Worm (Caenorhabditis elegans) whole organism, L2 larva: ENCODE data around the gene C02C6.14.

Source experiments
- C34F6.9 ChIP-seq: fragments of 150-350 bp; optimal IDR thresholded peaks from 2 replicates; lab custom pipeline; 2014; ENCODE audit warnings: missing biosample characterization, missing genetic modification characterization
- F13H6.1 ChIP-seq: sonication (generic microtip); optimal IDR thresholded peaks from 2 replicates; lab custom pipeline; 2016; ENCODE audit warnings: missing genetic modification characterization, missing compliant biosample characterization
- R02D3.7 ChIP-seq: fragments of 150-350 bp; optimal IDR thresholded peaks from 2 replicates; lab custom pipeline; 2014; ENCODE audit warnings: missing biosample characterization, missing genetic modification characterization
- Y55F3AM.14 ChIP-seq: fragments of 200-800 bp; sonication (Bioruptor generic); optimal IDR thresholded peaks from 2 replicates; lab custom pipeline; 2018; ENCODE audit warnings: mild to moderate bottlenecking, missing genetic modification characterization, missing compliant biosample characterization
- ZK546.5 ChIP-seq: sonication (generic microtip); optimal IDR thresholded peaks from 2 replicates; lab custom pipeline; 2017; ENCODE audit warnings: missing biosample characterization, missing genetic modification characterization
- alr-1 ChIP-seq: fragments of 150-350 bp; optimal IDR thresholded peaks from 2 replicates; lab custom pipeline; 2014; ENCODE audit warnings: missing biosample characterization, missing genetic modification characterization
- aly-2 ChIP-seq: fragments of 150-350 bp; optimal IDR thresholded peaks from 2 replicates; lab custom pipeline; 2014; ENCODE audit warnings: missing biosample characterization, missing genetic modification characterization
- ama-1 ChIP-seq: fragments of 150-350 bp; optimal IDR thresholded peaks from 2 replicates; lab custom pipeline; 2018; ENCODE audit warnings: inconsistent platforms
- ceh-82 ChIP-seq: fragments of 150-350 bp; optimal IDR thresholded peaks from 2 replicates; lab custom pipeline; 2014; ENCODE audit warnings: missing biosample characterization, missing genetic modification characterization
- crh-2 ChIP-seq: sonication (generic microtip); optimal IDR thresholded peaks from 2 replicates; lab custom pipeline; 2017; ENCODE audit warnings: missing biosample characterization, missing genetic modification characterization
- dmd-4 ChIP-seq: sonication (generic microtip); optimal IDR thresholded peaks from 2 replicates; lab custom pipeline; 2017; ENCODE audit warnings: missing biosample characterization, missing genetic modification characterization
- elt-1 ChIP-seq: fragments of 150-350 bp; optimal IDR thresholded peaks from 2 replicates; lab custom pipeline; 2014; ENCODE audit warnings: missing biosample characterization, missing genetic modification characterization
- fos-1 ChIP-seq: fragments of 150-350 bp; optimal IDR thresholded peaks from 2 replicates; lab custom pipeline; 2014; ENCODE audit warnings: missing biosample characterization, missing genetic modification characterization
- lin-11 ChIP-seq: fragments of 150-350 bp; sonication (generic microtip); optimal IDR thresholded peaks from 2 replicates; lab custom pipeline; 2014; ENCODE audit warnings: missing biosample characterization, missing genetic modification characterization, inconsistent platforms, mixed read lengths
- lin-13 ChIP-seq: fragments of 150-350 bp; optimal IDR thresholded peaks from 2 replicates; lab custom pipeline; 2014; ENCODE audit warnings: missing biosample characterization, missing genetic modification reagents, missing genetic modification characterization
- lin-39 ChIP-seq: fragments of 150-350 bp; optimal IDR thresholded peaks from 2 replicates; lab custom pipeline; 2014; ENCODE audit warnings: missing biosample characterization, missing genetic modification reagents, missing genetic modification characterization
- lsy-2 ChIP-seq, 2 experiments: fragments of 150-350 bp in 1 of 2; sonication (generic microtip) in 1 of 2; optimal IDR thresholded peaks; 2 replicates each; lab custom pipeline; 2014 to 2017; ENCODE audit warnings: missing biosample characterization in 2 of 2, missing genetic modification characterization in 2 of 2
- mab-5 ChIP-seq: fragments of 150-350 bp; optimal IDR thresholded peaks from 2 replicates; lab custom pipeline; 2014; ENCODE audit warnings: missing biosample characterization, missing genetic modification characterization
- mdl-1 ChIP-seq, 2 experiments: fragments of 150-350 bp in 1 of 2; sonication (generic microtip) in 1 of 2; optimal IDR thresholded peaks; 2 replicates each; lab custom pipeline; 2017; ENCODE audit warnings: missing biosample characterization in 2 of 2, missing genetic modification characterization in 2 of 2
- nhr-11 ChIP-seq: fragments of 150-350 bp; optimal IDR thresholded peaks from 2 replicates; lab custom pipeline; 2014; ENCODE audit warnings: missing biosample characterization, missing genetic modification characterization
- nhr-129 ChIP-seq: fragments of 150-350 bp; optimal IDR thresholded peaks from 2 replicates; lab custom pipeline; 2014; ENCODE audit warnings: missing biosample characterization, missing genetic modification characterization
- nhr-21 ChIP-seq: fragments of 150-350 bp; optimal IDR thresholded peaks from 2 replicates; lab custom pipeline; 2014; ENCODE audit warnings: missing biosample characterization, missing genetic modification characterization
- nhr-23 ChIP-seq: fragments of 150-350 bp; optimal IDR thresholded peaks from 2 replicates; lab custom pipeline; 2014; ENCODE audit warnings: missing biosample characterization, missing genetic modification reagents, missing genetic modification characterization
- nhr-237 ChIP-seq: fragments of 150-350 bp; optimal IDR thresholded peaks from 2 replicates; lab custom pipeline; 2014; ENCODE audit warnings: missing biosample characterization, missing genetic modification characterization
- nhr-25 ChIP-seq: fragments of 150-350 bp; sonication (generic microtip); optimal IDR thresholded peaks from 3 replicates; lab custom pipeline; 2014; ENCODE audit warnings: missing biosample characterization, missing genetic modification characterization
- nhr-6 ChIP-seq: fragments of 150-350 bp; optimal IDR thresholded peaks from 2 replicates; lab custom pipeline; 2014; ENCODE audit warnings: missing biosample characterization, missing genetic modification characterization
- peb-1 ChIP-seq: fragments of 150-350 bp; optimal IDR thresholded peaks from 2 replicates; lab custom pipeline; 2014; ENCODE audit warnings: missing biosample characterization, missing genetic modification characterization
- sem-4 ChIP-seq: fragments of 150-350 bp; optimal IDR thresholded peaks from 2 replicates; lab custom pipeline; 2014; ENCODE audit warnings: missing biosample characterization, missing genetic modification reagents, missing genetic modification characterization
- sma-9 ChIP-seq, 2 experiments: fragments of 150-350 bp in 1 of 2; sonication (generic microtip) in 1 of 2; optimal IDR thresholded peaks; 2 replicates each; lab custom pipeline; 2014 to 2016; ENCODE audit warnings: missing genetic modification characterization in 2 of 2, mild to moderate bottlenecking in 1 of 2, missing biosample characterization in 1 of 2, missing compliant biosample characterization in 1 of 2, missing genetic modification reagents in 1 of 2, moderate library complexity in 1 of 2
- snpc-4 ChIP-seq: fragments of 150-350 bp; optimal IDR thresholded peaks from 2 replicates; lab custom pipeline; 2014; ENCODE audit warnings: missing biosample characterization, missing genetic modification characterization
- unc-55 ChIP-seq: fragments of 150-350 bp; sonication (generic microtip); optimal IDR thresholded peaks from 3 replicates; lab custom pipeline; 2014; ENCODE audit warnings: missing biosample characterization, missing genetic modification reagents, missing genetic modification characterization
- unc-62 ChIP-seq: fragments of 150-350 bp; optimal IDR thresholded peaks from 2 replicates; lab custom pipeline; 2014; ENCODE audit warnings: missing biosample characterization, missing genetic modification reagents, missing genetic modification characterization
- zag-1 ChIP-seq: fragments of 150-350 bp; optimal IDR thresholded peaks from 2 replicates; lab custom pipeline; 2014; ENCODE audit warnings: missing biosample characterization, missing genetic modification characterization
- ztf-1 ChIP-seq: fragments of 200-800 bp; sonication (Bioruptor generic); conservative IDR thresholded peaks from 2 replicates; pipeline ENCODE4 v1.3.6; 2022; ENCODE audit warnings: missing genetic modification characterization, missing compliant biosample characterization
- ztf-4 ChIP-seq: fragments of 150-350 bp; optimal IDR thresholded peaks from 2 replicates; lab custom pipeline; 2014; ENCODE audit warnings: missing biosample characterization, missing genetic modification characterization

The C02C6.14 gene

ce11 chrX:15535190-15535636, 2.3 kb upstream of the C02C6.14 start (continued):
- TF ChIP-seq alr-1 (tag; lab: Kevin White, UChicago) (no peak), fos-1 (tag; lab: Kevin White, UChicago) (no peak), lin-39 (tag; lab: Kevin White, UChicago) (peak; percentile 54)

DNA sequence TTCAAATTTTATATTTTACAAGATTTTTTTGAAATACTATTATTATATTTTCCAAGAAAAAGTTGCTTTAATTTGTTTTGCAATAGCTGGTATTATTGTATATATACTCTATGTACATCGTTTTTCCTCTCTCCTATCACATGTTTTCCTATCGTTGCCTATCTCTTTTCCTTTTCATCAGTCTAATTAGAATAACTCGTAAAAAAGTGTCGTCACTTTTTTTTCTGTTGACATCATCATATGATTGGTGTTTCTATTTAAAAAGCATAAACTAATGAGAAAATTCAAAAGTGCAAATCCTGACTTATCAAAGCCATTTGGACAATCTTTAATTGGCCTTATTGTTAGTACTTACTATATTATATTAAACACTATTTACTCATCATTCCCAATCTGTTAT, 1.4 kb upstream of the C02C6.14 start:
- TF ChIP-seq lsy-2 (tag; optimal IDR thresholded peaks at IDR 0.05; lab: Kevin White, UChicago) (peak in 1 of 2 experiments; percentile 27), unc-62 (GFP tag; lab: Kevin White, UChicago) (no peak), ztf-4 (tag; lab: Kevin White, UChicago) (peak; percentile 4), mab-5 (no peak), R02D3.7 (tag; lab: Kevin White, UChicago) (no peak), peb-1 (tag; lab: Kevin White, UChicago) (no peak), mdl-1 (tag; optimal IDR thresholded peaks at IDR 0.05; lab: Kevin White, UChicago) (no peak), C34F6.9 (tag; lab: Kevin White, UChicago) (peak; percentile 52), aly-2 (tag; lab: Kevin White, UChicago) (no peak), lin-13 (GFP tag; lab: Kevin White, UChicago) (no peak), nhr-11 (tag; lab: Kevin White, UChicago) (no peak), unc-55 (GFP tag; lab: Kevin White, UChicago) (no peak), ama-1 (lab: Kevin White, UChicago) (no peak), dmd-4 (tag; lab: Kevin White, UChicago) (no peak), zag-1 (peak; percentile 34), crh-2 (tag; lab: Kevin White, UChicago) (peak; percentile 27), lin-11 (tag; lab: Kevin White, UChicago) (no peak), nhr-21 (tag; lab: Kevin White, UChicago) (peak; percentile 35), sma-9 (GFP tag; optimal IDR thresholded peaks at IDR 0.05; lab: Kevin White, UChicago) (peak; percentile 23), sma-9 (tag; optimal IDR thresholded peaks at IDR 0.05; lab: Kevin White, UChicago) (no peak), Y55F3AM.14 (GFP tag; lab: Kevin White, UChicago) (no peak), sem-4 (tag; lab: Kevin White, UChicago) (no peak), nhr-23 (no peak), nhr-129 (peak; percentile 53), nhr-6 (tag; lab: Kevin White, UChicago) (peak; percentile 1)

ce11 chrX:15539299-15539698, 1.8 kb downstream of the C02C6.14 start:
- TF ChIP-seq lsy-2 (tag; optimal IDR thresholded peaks at IDR 0.05; lab: Kevin White, UChicago) (no peak), ceh-82 (tag; lab: Kevin White, UChicago) (no peak), mab-5 (no peak), alr-1 (tag; lab: Kevin White, UChicago) (no peak), nhr-237 (no peak), unc-55 (GFP tag; lab: Kevin White, UChicago) (no peak), mdl-1 (tag; optimal IDR thresholded peaks at IDR 0.05; lab: Kevin White, UChicago) (no peak), nhr-21 (tag; lab: Kevin White, UChicago) (no peak), zag-1 (no peak), dmd-4 (tag; lab: Kevin White, UChicago) (no peak), ztf-4 (tag; lab: Kevin White, UChicago) (no peak), unc-62 (GFP tag; lab: Kevin White, UChicago) (no peak), ZK546.5 (tag; lab: Kevin White, UChicago) (no peak), snpc-4 (tag; lab: Kevin White, UChicago) (no peak), fos-1 (tag; lab: Kevin White, UChicago) (no peak), ztf-1 (no peak), peb-1 (tag; lab: Kevin White, UChicago) (no peak), nhr-23 (no peak)

DNA sequence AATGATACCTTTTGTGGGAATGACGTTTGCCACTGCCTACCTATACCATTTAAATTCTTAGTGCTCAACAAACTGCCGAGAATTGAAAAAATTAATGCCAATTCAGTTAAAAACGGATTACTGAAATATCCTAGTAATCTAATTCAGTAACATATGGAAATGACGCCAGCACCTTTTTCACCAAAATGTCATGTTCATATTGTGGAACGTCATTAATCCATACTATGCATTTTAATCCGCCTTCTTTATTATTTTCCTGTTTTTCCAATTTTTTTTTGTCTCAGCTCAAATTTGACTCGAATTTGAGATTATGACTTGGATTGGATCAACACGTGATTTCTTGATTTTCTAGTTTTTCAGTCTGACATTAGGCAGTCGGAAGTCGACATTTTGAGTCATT, 4.0 kb downstream of the C02C6.14 start:
- peak; percentile 28 for TF ChIP-seq ztf-4 (tag; lab: Kevin White, UChicago)
- TF ChIP-seq nhr-25 (tag; lab: Kevin White, UChicago) = no peak

DNA sequence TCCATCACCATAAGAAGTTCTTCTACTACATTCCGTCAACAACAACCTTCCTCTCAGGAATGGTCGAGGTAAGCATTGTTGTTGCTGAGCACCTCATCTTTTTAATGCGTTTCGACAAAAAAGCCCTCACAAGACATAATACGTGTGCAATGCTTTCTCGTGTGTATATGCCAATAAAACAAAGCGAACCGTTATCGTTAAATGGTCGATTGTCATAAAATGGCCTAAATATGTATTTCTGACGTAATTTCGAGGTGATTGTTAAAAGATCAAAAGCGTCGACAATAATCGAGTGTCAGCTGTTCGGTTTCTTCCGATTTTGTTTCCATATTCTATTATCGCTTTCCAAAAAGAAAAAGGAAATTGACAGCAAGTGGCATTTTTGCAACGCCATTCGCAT, 7.2 kb downstream of the C02C6.14 start:
- no peak for TF ChIP-seq F13H6.1 (tag; lab: Kevin White, UChicago)
- no peak for TF ChIP-seq elt-1
- no peak for TF ChIP-seq nhr-11 (tag; lab: Kevin White, UChicago)
- peak; percentile 2 for TF ChIP-seq nhr-129
- peak; percentile 23 for TF ChIP-seq sma-9 (GFP tag; optimal IDR thresholded peaks at IDR 0.05; lab: Kevin White, UChicago)
- TF ChIP-seq sma-9 (tag; optimal IDR thresholded peaks at IDR 0.05; lab: Kevin White, UChicago) = no peak
- TF ChIP-seq crh-2 (tag; lab: Kevin White, UChicago) = peak; percentile 11
- peak; percentile 38 for TF ChIP-seq fos-1 (tag; lab: Kevin White, UChicago)
- no peak for TF ChIP-seq R02D3.7 (tag; lab: Kevin White, UChicago)
